Fruit fly (Drosophila melanogaster) whole organism: Measurements from ENCODE around the gene CG15459.

Experiments used
- Dll ChIP-seq: fragments of >200 bp; optimal IDR thresholded peaks from 2 replicates; lab custom pipeline; 2017
- pan ChIP-seq: fragments of >200 bp; optimal IDR thresholded peaks from 2 replicates; lab custom pipeline; 2017

DNA sequence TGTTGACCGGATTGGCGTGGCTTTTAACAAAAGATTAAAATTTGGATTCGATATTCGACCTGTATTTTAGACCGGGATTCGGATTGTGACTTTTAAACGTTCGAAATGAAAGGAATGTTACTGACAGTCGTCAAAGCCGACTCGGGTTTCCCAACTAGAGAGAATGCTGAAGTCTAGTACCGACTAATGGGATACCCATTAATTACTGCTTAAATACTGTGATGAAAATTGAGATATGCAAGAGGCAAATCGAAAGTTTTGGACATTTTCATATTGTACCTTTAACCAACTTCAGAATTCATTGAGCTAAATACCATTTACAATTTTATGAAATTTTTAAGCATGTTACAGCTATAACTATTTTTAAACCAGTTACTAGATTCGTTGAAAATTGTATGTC, 718 bp upstream of the CG15459 start, which contains the start of gene CG15458:
- no peak for TF ChIP-seq Dll (lab: Kevin White, UChicago)
- no peak for TF ChIP-seq pan (lab: Kevin White, UChicago)
